Fruit fly (Drosophila melanogaster) whole organism, embryonic: Measurements from ENCODE around the gene CG5568.

ENCODE experiments used
- Ada2b ChIP-seq: fragments of 200-800 bp; sonication (Bioruptor generic); IDR thresholded peaks from 2 replicates; pipeline ENCODE4 v1.3.6; 2022; ENCODE audit warnings: missing biosample characterization, missing genetic modification characterization
- CG11247 ChIP-seq: fragments of 200-800 bp; sonication (Bioruptor generic); IDR thresholded peaks from 2 replicates; pipeline ENCODE4 v1.3.6; 2022; ENCODE audit warnings: missing biosample characterization, missing genetic modification characterization
- CG11398 ChIP-seq: fragments of 200-800 bp; sonication (Bioruptor generic); optimal IDR thresholded peaks from 2 replicates; lab custom pipeline; 2016; ENCODE audit warnings: missing biosample characterization, missing genetic modification characterization
- CG12219 ChIP-seq: fragments of 200-800 bp; sonication (Bioruptor generic); optimal IDR thresholded peaks from 3 replicates; lab custom pipeline; 2018; ENCODE audit warnings: missing biosample characterization, mild to moderate bottlenecking, missing genetic modification characterization
- CG14014 ChIP-seq: fragments of 200-800 bp; sonication (Bioruptor generic); IDR thresholded peaks from 2 replicates; pipeline ENCODE4 v1.3.6; 2022; ENCODE audit warnings: missing biosample characterization, missing genetic modification characterization
- CG15011 ChIP-seq: fragments of 200-800 bp; sonication (Bioruptor generic); optimal IDR thresholded peaks from 3 replicates; lab custom pipeline; 2018; ENCODE audit warnings: missing biosample characterization, mild to moderate bottlenecking, missing genetic modification characterization
- CG1792 ChIP-seq: fragments of 200-800 bp; sonication (Bioruptor generic); optimal IDR thresholded peaks from 2 replicates; lab custom pipeline; 2016; ENCODE audit warnings: missing biosample characterization, missing genetic modification characterization
- CG2116 ChIP-seq: fragments of 200-800 bp; sonication (Bioruptor generic); optimal IDR thresholded peaks from 3 replicates; lab custom pipeline; 2018; ENCODE audit warnings: missing biosample characterization, mild to moderate bottlenecking, missing genetic modification characterization
- CG2202 ChIP-seq: fragments of 200-800 bp; sonication (Bioruptor generic); optimal IDR thresholded peaks from 2 replicates; lab custom pipeline; 2018; ENCODE audit warnings: missing biosample characterization, mild to moderate bottlenecking, missing genetic modification characterization
- CG31224 ChIP-seq: fragments of 200-800 bp; sonication (Bioruptor generic); IDR thresholded peaks from 2 replicates; pipeline ENCODE4 v1.3.6; 2022; ENCODE audit warnings: missing biosample characterization, missing genetic modification characterization
- CG33557 ChIP-seq: fragments of 200-800 bp; sonication (Bioruptor generic); optimal IDR thresholded peaks from 2 replicates; lab custom pipeline; 2019; ENCODE audit warnings: missing biosample characterization, mild to moderate bottlenecking, missing genetic modification characterization, moderate library complexity
- CG3726 ChIP-seq: fragments of 200-800 bp; sonication (Bioruptor generic); IDR thresholded peaks from 3 replicates; pipeline ENCODE4, ENCODE4 v1.3.6; 2022; ENCODE audit warnings: missing biosample characterization, missing genetic modification characterization
- CG4854 ChIP-seq: fragments of 200-800 bp; sonication (Bioruptor generic); optimal IDR thresholded peaks from 2 replicates; lab custom pipeline; 2016; ENCODE audit warnings: missing biosample characterization, missing genetic modification characterization, inconsistent platforms
- CG6272 ChIP-seq: fragments of 200-800 bp; sonication (Bioruptor generic); IDR thresholded peaks from 2 replicates; pipeline ENCODE4 v1.3.6; 2022; ENCODE audit warnings: missing biosample characterization, missing genetic modification characterization
- CG7963 ChIP-seq: fragments of 200-800 bp; sonication (Bioruptor generic); IDR thresholded peaks from 3 replicates; pipeline ENCODE4 v1.3.6; 2022; ENCODE audit warnings: missing biosample characterization, missing genetic modification characterization; ENCODE audit not compliant: partially characterized antibody
- CG8290 ChIP-seq, 3 experiments: fragments of 200-800 bp; sonication (Bioruptor generic); optimal IDR thresholded peaks; 2 replicates each; lab custom pipeline; 2016 to 2019; ENCODE audit warnings: missing biosample characterization in 3 of 3, missing genetic modification characterization in 3 of 3, mild to moderate bottlenecking in 2 of 3, moderate library complexity in 1 of 3
- CG8944 ChIP-seq: fragments of 200-800 bp; sonication (Bioruptor generic); optimal IDR thresholded peaks from 3 replicates; lab custom pipeline; 2016; ENCODE audit warnings: missing biosample characterization, missing genetic modification characterization
- CG9437 ChIP-seq: fragments of 200-800 bp; sonication (Bioruptor generic); optimal IDR thresholded peaks from 2 replicates; lab custom pipeline; 2018; ENCODE audit warnings: missing biosample characterization, mild to moderate bottlenecking, missing genetic modification characterization
- Camta ChIP-seq: fragments of 200-800 bp; sonication (Bioruptor generic); optimal IDR thresholded peaks from 2 replicates; lab custom pipeline; 2016; ENCODE audit warnings: missing biosample characterization, missing genetic modification characterization
- Chrac-16 ChIP-seq: fragments of 200-800 bp; sonication (Bioruptor generic); optimal IDR thresholded peaks from 3 replicates; lab custom pipeline; 2016; ENCODE audit warnings: missing biosample characterization, missing genetic modification characterization
- E2f1 ChIP-seq: fragments of 200-800 bp; sonication (Bioruptor generic); IDR thresholded peaks from 2 replicates; pipeline ENCODE4 v1.3.6; 2022; ENCODE audit warnings: missing biosample characterization, missing genetic modification characterization
- H15 ChIP-seq: fragments of 200-800 bp; sonication (Bioruptor generic); IDR thresholded peaks from 3 replicates; pipeline ENCODE4 v1.3.6; 2022; ENCODE audit warnings: missing biosample characterization, missing genetic modification characterization
- HLHmδ ChIP-seq: fragments of 200-800 bp; sonication (Bioruptor generic); optimal IDR thresholded peaks from 2 replicates; lab custom pipeline; 2018; ENCODE audit warnings: missing biosample characterization, mild to moderate bottlenecking, missing genetic modification characterization, moderate library complexity
- Hmx ChIP-seq: fragments of 200-800 bp; sonication (Bioruptor generic); optimal IDR thresholded peaks from 2 replicates; lab custom pipeline; 2016; ENCODE audit warnings: missing biosample characterization, missing genetic modification characterization
- Hr78 ChIP-seq, 2 experiments: fragments of 200-800 bp in 1 of 2; fragments of >200 bp in 1 of 2; sonication (Bioruptor generic) in 1 of 2; optimal IDR thresholded peaks; 2 replicates each; lab custom pipeline; 2017 to 2019; ENCODE audit warnings: missing biosample characterization in 2 of 2, missing genetic modification characterization in 2 of 2, mild to moderate bottlenecking in 1 of 2, moderate library complexity in 1 of 2
- MESR4 ChIP-seq: fragments of 200-800 bp; sonication (Bioruptor generic); optimal IDR thresholded peaks from 2 replicates; lab custom pipeline; 2018; ENCODE audit warnings: missing biosample characterization, mild to moderate bottlenecking, missing genetic modification characterization, moderate library complexity
- Mad ChIP-seq: fragments of 200-800 bp; sonication (Bioruptor generic); optimal IDR thresholded peaks from 2 replicates; lab custom pipeline; 2016; ENCODE audit warnings: missing biosample characterization, missing genetic modification characterization
- Meics ChIP-seq: fragments of 200-800 bp; sonication (Bioruptor generic); optimal IDR thresholded peaks from 2 replicates; lab custom pipeline; 2017; ENCODE audit warnings: missing biosample characterization, mild to moderate bottlenecking, missing genetic modification characterization
- Scr ChIP-seq: fragments of 200-800 bp; sonication (Bioruptor generic); IDR thresholded peaks from 2 replicates; pipeline ENCODE4 v1.3.6; 2022; ENCODE audit warnings: missing biosample characterization, missing genetic modification characterization; ENCODE audit not compliant: partially characterized antibody
- Side ChIP-seq: fragments of 200-800 bp; sonication (Bioruptor generic); optimal IDR thresholded peaks from 2 replicates; lab custom pipeline; 2016; ENCODE audit warnings: missing biosample characterization, missing genetic modification characterization
- Ssrp ChIP-seq: fragments of 200-800 bp; sonication (Bioruptor generic); optimal IDR thresholded peaks from 2 replicates; lab custom pipeline; 2018; ENCODE audit warnings: missing biosample characterization, mild to moderate bottlenecking, missing genetic modification characterization, moderate library complexity
- aop ChIP-seq: fragments of 200-800 bp; sonication (Bioruptor generic); IDR thresholded peaks from 2 replicates; pipeline ENCODE4 v1.3.6; 2022; ENCODE audit warnings: missing biosample characterization, missing genetic modification characterization
- dati ChIP-seq: fragments of 200-800 bp; sonication (Bioruptor generic); IDR thresholded peaks from 2 replicates; pipeline ENCODE4 v1.3.6; 2022; ENCODE audit warnings: missing biosample characterization, missing genetic modification characterization
- dm ChIP-seq: fragments of 200-800 bp; sonication (Bioruptor generic); optimal IDR thresholded peaks from 3 replicates; lab custom pipeline; 2016; ENCODE audit warnings: missing biosample characterization, missing genetic modification characterization
- esg ChIP-seq: fragments of 200-800 bp; sonication (Bioruptor generic); conservative IDR thresholded peaks from 2 replicates; pipeline ENCODE4 v1.3.6; 2022; ENCODE audit warnings: missing biosample characterization, missing genetic modification characterization
- ewg ChIP-seq: fragments of 200-800 bp; sonication (Bioruptor generic); optimal IDR thresholded peaks from 3 replicates; lab custom pipeline; 2017; ENCODE audit warnings: mild to moderate bottlenecking, missing biosample characterization, missing genetic modification reagents, missing genetic modification characterization
- gcm2 ChIP-seq: fragments of 200-800 bp; sonication (Bioruptor generic); optimal IDR thresholded peaks from 2 replicates; lab custom pipeline; 2016; ENCODE audit warnings: missing biosample characterization, missing genetic modification characterization
- jigr1 ChIP-seq: fragments of 200-800 bp; sonication (Bioruptor generic); IDR thresholded peaks from 3 replicates; pipeline ENCODE4 v1.3.6; 2022; ENCODE audit warnings: missing biosample characterization, missing genetic modification characterization
- kah ChIP-seq: fragments of 200-800 bp; sonication (Bioruptor generic); optimal IDR thresholded peaks from 2 replicates; lab custom pipeline; 2018; ENCODE audit warnings: missing biosample characterization, mild to moderate bottlenecking, missing genetic modification characterization
- knrl ChIP-seq: fragments of 200-800 bp; sonication (Bioruptor generic); IDR thresholded peaks from 3 replicates; pipeline ENCODE4 v1.3.6; 2022; ENCODE audit warnings: missing biosample characterization, missing genetic modification characterization; ENCODE audit not compliant: partially characterized antibody
- lab ChIP-seq: fragments of 200-800 bp; sonication (Bioruptor generic); optimal IDR thresholded peaks from 3 replicates; lab custom pipeline; 2017; ENCODE audit warnings: missing biosample characterization, missing genetic modification characterization, mild to moderate bottlenecking, moderate library complexity, missing genetic modification reagents
- mld ChIP-seq: fragments of 200-800 bp; sonication (Bioruptor generic); IDR thresholded peaks from 3 replicates; pipeline ENCODE4 v1.3.6; 2022; ENCODE audit warnings: missing biosample characterization, missing genetic modification characterization; ENCODE audit not compliant: partially characterized antibody
- odd ChIP-seq: fragments of 200-800 bp; sonication (Bioruptor generic); optimal IDR thresholded peaks from 2 replicates; lab custom pipeline; 2017; ENCODE audit warnings: missing biosample characterization, mild to moderate bottlenecking, missing genetic modification characterization
- org-1 ChIP-seq: fragments of 200-800 bp; sonication (Bioruptor generic); optimal IDR thresholded peaks from 2 replicates; lab custom pipeline; 2017; ENCODE audit warnings: missing biosample characterization, missing genetic modification characterization
- otp ChIP-seq: fragments of 200-800 bp; sonication (Bioruptor generic); IDR thresholded peaks from 3 replicates; pipeline ENCODE4, ENCODE4 v1.3.6; 2022; ENCODE audit warnings: missing biosample characterization, missing genetic modification characterization
- pita ChIP-seq: fragments of 200-800 bp; sonication (Bioruptor generic); optimal IDR thresholded peaks from 2 replicates; lab custom pipeline; 2017; ENCODE audit warnings: missing biosample characterization, mild to moderate bottlenecking, missing genetic modification characterization
- pzg ChIP-seq: fragments of 200-800 bp; sonication (Bioruptor generic); optimal IDR thresholded peaks from 3 replicates; lab custom pipeline; 2018; ENCODE audit warnings: missing biosample characterization, mild to moderate bottlenecking, missing genetic modification characterization, moderate library complexity
- rib ChIP-seq: fragments of 200-800 bp; sonication (Bioruptor generic); IDR thresholded peaks from 2 replicates; pipeline ENCODE4 v1.3.6; 2022; ENCODE audit warnings: missing biosample characterization, missing genetic modification characterization
- tio ChIP-seq: fragments of 200-800 bp; sonication (Bioruptor generic); optimal IDR thresholded peaks from 2 replicates; lab custom pipeline; 2017; ENCODE audit warnings: missing biosample characterization, missing genetic modification characterization, inconsistent platforms
- zf30C ChIP-seq: fragments of 200-800 bp; sonication (Bioruptor generic); optimal IDR thresholded peaks from 3 replicates; lab custom pipeline; 2018; ENCODE audit warnings: missing biosample characterization, mild to moderate bottlenecking, missing genetic modification characterization

CG5568 gene

dm6 chr3L:5843895-5844576, 27.3 kb upstream of the CG5568 start (continued):
- no peak for TF ChIP-seq rib (GFP tag; lab: Robert Waterston, UW)
- no peak for TF ChIP-seq aop (GFP tag; lab: Robert Waterston, UW)
- no peak for TF ChIP-seq CG1792
- TF ChIP-seq esg: no peak
- TF ChIP-seq CG11247 (GFP tag; lab: Robert Waterston, UW): no peak
- TF ChIP-seq CG12219 (GFP tag; lab: Kevin White, UChicago): no peak
- no peak for TF ChIP-seq gcm2 (GFP tag; lab: Kevin White, UChicago)
- no peak for TF ChIP-seq Scr
- no peak for TF ChIP-seq dm (GFP tag; lab: Kevin White, UChicago)
- TF ChIP-seq Chrac-16 (GFP tag; lab: Kevin White, UChicago): no peak
- no peak for TF ChIP-seq tio
- TF ChIP-seq Ada2b (GFP tag; lab: Robert Waterston, UW): no peak
- TF ChIP-seq CG31224 (GFP tag; lab: Robert Waterston, UW): no peak
- TF ChIP-seq Mad: no peak
- TF ChIP-seq Ssrp (tag; lab: Kevin White, UChicago): no peak
- TF ChIP-seq MESR4 (GFP tag; lab: Kevin White, UChicago): no peak
- TF ChIP-seq HLHmδ (GFP tag; lab: Kevin White, UChicago): no peak
- TF ChIP-seq CG3726 (GFP tag; lab: Robert Waterston, UW): no peak
- no peak for TF ChIP-seq CG8290 (GFP tag; optimal IDR thresholded peaks at IDR 0.05; lab: Kevin White, UChicago)
- TF ChIP-seq CG8290 (tag; optimal IDR thresholded peaks at IDR 0.05; lab: Kevin White, UChicago): no peak
- no peak for TF ChIP-seq pzg
- no peak for TF ChIP-seq Hmx
- no peak for TF ChIP-seq mld (GFP tag; lab: Robert Waterston, UW)
- TF ChIP-seq Side: no peak
- no peak for TF ChIP-seq CG2116 (GFP tag; lab: Kevin White, UChicago)
- no peak for TF ChIP-seq H15 (GFP tag; lab: Robert Waterston, UW)
- TF ChIP-seq lab (GFP tag; lab: Kevin White, UChicago): peak; percentile 8
- TF ChIP-seq CG4854 (GFP tag; lab: Kevin White, UChicago): no peak
- no peak for TF ChIP-seq org-1 (GFP tag; lab: Kevin White, UChicago)
- no peak for TF ChIP-seq kah (GFP tag; lab: Kevin White, UChicago)
- TF ChIP-seq Camta (GFP tag; lab: Kevin White, UChicago): no peak
- no peak for TF ChIP-seq zf30C
- no peak for TF ChIP-seq CG11398 (GFP tag; lab: Kevin White, UChicago)
- no peak for TF ChIP-seq CG9437 (GFP tag; lab: Kevin White, UChicago)
- no peak for TF ChIP-seq CG6272 (GFP tag; lab: Robert Waterston, UW)
- TF ChIP-seq CG14014: no peak
- no peak for TF ChIP-seq otp (GFP tag; lab: Robert Waterston, UW)
- no peak for TF ChIP-seq knrl (GFP tag; lab: Robert Waterston, UW)
- no peak for TF ChIP-seq CG15011 (GFP tag; lab: Kevin White, UChicago)
- TF ChIP-seq Meics: no peak
- peak; percentile 3 for TF ChIP-seq CG33557 (GFP tag; lab: Kevin White, UChicago)
- TF ChIP-seq dati: no peak
- TF ChIP-seq CG8944 (GFP tag; lab: Kevin White, UChicago): no peak
- peak in 1 of 2 experiments; percentile 9 for TF ChIP-seq Hr78 (GFP tag; optimal IDR thresholded peaks at IDR 0.05; lab: Kevin White, UChicago)
- TF ChIP-seq E2f1 (GFP tag; lab: Robert Waterston, UW): no peak
- no peak for TF ChIP-seq pita (GFP tag; lab: Kevin White, UChicago)
- no peak for TF ChIP-seq CG2202
- TF ChIP-seq ewg (GFP tag; lab: Kevin White, UChicago): no peak
- no peak for TF ChIP-seq jigr1 (GFP tag; lab: Robert Waterston, UW)
- no peak for TF ChIP-seq CG7963 (GFP tag; lab: Robert Waterston, UW)
- peak; percentile 3 for TF ChIP-seq odd (GFP tag; lab: Kevin White, UChicago)
